Worm (Caenorhabditis elegans) whole organism, L2 larva: ENCODE data around the gene emc-2.
"Not testable (repeated sequence)": the region's sequence is repeated elsewhere in the genome, so short reads cannot be mapped to it uniquely, and the experiment has no call there.

Experiments used
- C34F6.9 ChIP-seq: fragments of 150-350 bp; optimal IDR thresholded peaks from 2 replicates; lab custom pipeline; 2014; ENCODE audit warnings: missing biosample characterization, missing genetic modification characterization
- R02D3.7 ChIP-seq: fragments of 150-350 bp; optimal IDR thresholded peaks from 2 replicates; lab custom pipeline; 2014; ENCODE audit warnings: missing biosample characterization, missing genetic modification characterization
- Y55F3AM.14 ChIP-seq: fragments of 200-800 bp; sonication (Bioruptor generic); optimal IDR thresholded peaks from 2 replicates; lab custom pipeline; 2018; ENCODE audit warnings: mild to moderate bottlenecking, missing genetic modification characterization, missing compliant biosample characterization
- ZK546.5 ChIP-seq: sonication (generic microtip); optimal IDR thresholded peaks from 2 replicates; lab custom pipeline; 2017; ENCODE audit warnings: missing biosample characterization, missing genetic modification characterization
- alr-1 ChIP-seq: fragments of 150-350 bp; optimal IDR thresholded peaks from 2 replicates; lab custom pipeline; 2014; ENCODE audit warnings: missing biosample characterization, missing genetic modification characterization
- blmp-1 ChIP-seq: sonication (generic microtip); optimal IDR thresholded peaks from 2 replicates; lab custom pipeline; 2017; ENCODE audit warnings: missing genetic modification characterization, mild to moderate bottlenecking, missing compliant biosample characterization, antibody characterized with exemption, moderate library complexity; ENCODE audit not compliant: insufficient read depth
- ceh-82 ChIP-seq: fragments of 150-350 bp; optimal IDR thresholded peaks from 2 replicates; lab custom pipeline; 2014; ENCODE audit warnings: missing biosample characterization, missing genetic modification characterization
- crh-2 ChIP-seq: sonication (generic microtip); optimal IDR thresholded peaks from 2 replicates; lab custom pipeline; 2017; ENCODE audit warnings: missing biosample characterization, missing genetic modification characterization
- dmd-4 ChIP-seq: sonication (generic microtip); optimal IDR thresholded peaks from 2 replicates; lab custom pipeline; 2017; ENCODE audit warnings: missing biosample characterization, missing genetic modification characterization
- egl-27 ChIP-seq: sonication (generic microtip); optimal IDR thresholded peaks from 3 replicates; lab custom pipeline; 2017; ENCODE audit warnings: missing biosample characterization, missing genetic modification reagents, missing genetic modification characterization
- elt-3 ChIP-seq: sonication (generic microtip); optimal IDR thresholded peaks from 2 replicates; lab custom pipeline; 2017; ENCODE audit warnings: missing biosample characterization, missing genetic modification characterization
- lin-11 ChIP-seq: fragments of 150-350 bp; sonication (generic microtip); optimal IDR thresholded peaks from 2 replicates; lab custom pipeline; 2014; ENCODE audit warnings: missing biosample characterization, missing genetic modification characterization, inconsistent platforms, mixed read lengths
- lin-13 ChIP-seq: fragments of 150-350 bp; optimal IDR thresholded peaks from 2 replicates; lab custom pipeline; 2014; ENCODE audit warnings: missing biosample characterization, missing genetic modification reagents, missing genetic modification characterization
- lin-39 ChIP-seq: fragments of 150-350 bp; optimal IDR thresholded peaks from 2 replicates; lab custom pipeline; 2014; ENCODE audit warnings: missing biosample characterization, missing genetic modification reagents, missing genetic modification characterization
- lsy-2 ChIP-seq, 2 experiments: fragments of 150-350 bp in 1 of 2; sonication (generic microtip) in 1 of 2; optimal IDR thresholded peaks; 2 replicates each; lab custom pipeline; 2014 to 2017; ENCODE audit warnings: missing biosample characterization in 2 of 2, missing genetic modification characterization in 2 of 2
- mab-5 ChIP-seq: fragments of 150-350 bp; optimal IDR thresholded peaks from 2 replicates; lab custom pipeline; 2014; ENCODE audit warnings: missing biosample characterization, missing genetic modification characterization
- mbf-1 ChIP-seq: sonication (generic microtip); optimal IDR thresholded peaks from 2 replicates; lab custom pipeline; 2017; ENCODE audit warnings: missing biosample characterization, missing genetic modification characterization
- mdl-1 ChIP-seq, 2 experiments: fragments of 150-350 bp in 1 of 2; sonication (generic microtip) in 1 of 2; optimal IDR thresholded peaks; 2 replicates each; lab custom pipeline; 2017; ENCODE audit warnings: missing biosample characterization in 2 of 2, missing genetic modification characterization in 2 of 2
- nhr-10 ChIP-seq: sonication (generic microtip); optimal IDR thresholded peaks from 2 replicates; lab custom pipeline; 2017; ENCODE audit warnings: missing biosample characterization, missing genetic modification characterization
- nhr-11 ChIP-seq: fragments of 150-350 bp; optimal IDR thresholded peaks from 2 replicates; lab custom pipeline; 2014; ENCODE audit warnings: missing biosample characterization, missing genetic modification characterization
- nhr-12 ChIP-seq: fragments of 150-350 bp; optimal IDR thresholded peaks from 2 replicates; lab custom pipeline; 2014; ENCODE audit warnings: missing biosample characterization, missing genetic modification characterization
- nhr-23 ChIP-seq: fragments of 150-350 bp; optimal IDR thresholded peaks from 2 replicates; lab custom pipeline; 2014; ENCODE audit warnings: missing biosample characterization, missing genetic modification reagents, missing genetic modification characterization
- nhr-237 ChIP-seq: fragments of 150-350 bp; optimal IDR thresholded peaks from 2 replicates; lab custom pipeline; 2014; ENCODE audit warnings: missing biosample characterization, missing genetic modification characterization
- nhr-6 ChIP-seq: fragments of 150-350 bp; optimal IDR thresholded peaks from 2 replicates; lab custom pipeline; 2014; ENCODE audit warnings: missing biosample characterization, missing genetic modification characterization
- nhr-77 ChIP-seq: fragments of 150-350 bp; optimal IDR thresholded peaks from 2 replicates; lab custom pipeline; 2014; ENCODE audit warnings: missing biosample characterization, missing genetic modification characterization
- peb-1 ChIP-seq: fragments of 150-350 bp; optimal IDR thresholded peaks from 2 replicates; lab custom pipeline; 2014; ENCODE audit warnings: missing biosample characterization, missing genetic modification characterization
- sem-4 ChIP-seq: fragments of 150-350 bp; optimal IDR thresholded peaks from 2 replicates; lab custom pipeline; 2014; ENCODE audit warnings: missing biosample characterization, missing genetic modification reagents, missing genetic modification characterization
- sma-3 ChIP-seq: sonication (generic microtip); optimal IDR thresholded peaks from 2 replicates; lab custom pipeline; 2016; ENCODE audit warnings: missing genetic modification reagents, missing genetic modification characterization, missing compliant biosample characterization
- sma-9 ChIP-seq, 2 experiments: fragments of 150-350 bp in 1 of 2; sonication (generic microtip) in 1 of 2; optimal IDR thresholded peaks; 2 replicates each; lab custom pipeline; 2014 to 2016; ENCODE audit warnings: missing genetic modification characterization in 2 of 2, mild to moderate bottlenecking in 1 of 2, missing biosample characterization in 1 of 2, missing compliant biosample characterization in 1 of 2, missing genetic modification reagents in 1 of 2, moderate library complexity in 1 of 2
- snpc-4 ChIP-seq: fragments of 150-350 bp; optimal IDR thresholded peaks from 2 replicates; lab custom pipeline; 2014; ENCODE audit warnings: missing biosample characterization, missing genetic modification characterization
- zag-1 ChIP-seq: fragments of 150-350 bp; optimal IDR thresholded peaks from 2 replicates; lab custom pipeline; 2014; ENCODE audit warnings: missing biosample characterization, missing genetic modification characterization
- ztf-4 ChIP-seq: fragments of 150-350 bp; optimal IDR thresholded peaks from 2 replicates; lab custom pipeline; 2014; ENCODE audit warnings: missing biosample characterization, missing genetic modification characterization

Gene emc-2

ce11 chrII:1284985-1285384 lies 21.0 kb downstream of the emc-2 start:
- TF ChIP-seq egl-27 (tag; lab: Kevin White, UChicago) (no peak), lsy-2 (tag; optimal IDR thresholded peaks at IDR 0.05; lab: Kevin White, UChicago) (no peak), peb-1 (tag; lab: Kevin White, UChicago) (no peak), nhr-77 (tag; lab: Kevin White, UChicago) (no peak), nhr-12 (tag; lab: Kevin White, UChicago) (no peak), ztf-4 (tag; lab: Kevin White, UChicago) (no peak), sma-3 (GFP tag; lab: Kevin White, UChicago) (no peak), sma-9 (GFP tag; optimal IDR thresholded peaks at IDR 0.05; lab: Kevin White, UChicago) (no peak), sma-9 (tag; optimal IDR thresholded peaks at IDR 0.05; lab: Kevin White, UChicago) (no peak), nhr-6 (no peak), nhr-237 (tag; lab: Kevin White, UChicago) (no peak), ZK546.5 (tag; lab: Kevin White, UChicago) (no peak), lin-11 (tag; lab: Kevin White, UChicago) (no peak)

ce11 chrII:1278350-1278749 lies 27.6 kb downstream of the emc-2 start, which contains the start of gene srz-63:
Gene srz-63 (plus strand): TSS chrII:1278650.
- TF ChIP-seq blmp-1; nhr-10 (tag; lab: Kevin White, UChicago); dmd-4: not testable (repeated sequence)

ce11 chrII:1276778-1277177 lies 29.2 kb downstream of the emc-2 start, which contains the start of gene Y57G7A.11:
Gene Y57G7A.11 (minus strand): TSS chrII:1276878.
- no peak for TF ChIP-seq sem-4
- TF ChIP-seq Y55F3AM.14 (GFP tag; lab: Kevin White, UChicago): no peak
- TF ChIP-seq nhr-77 (tag; lab: Kevin White, UChicago): no peak

ce11 chrII:1275439-1275838 lies 30.5 kb downstream of the emc-2 start, which contains the start of gene Y57G7A.5:
Gene Y57G7A.5 (minus strand): TSS chrII:1275539.
- TF ChIP-seq ceh-82 (tag; lab: Kevin White, UChicago) (no peak), nhr-23 (tag; lab: Kevin White, UChicago) (no peak), dmd-4 (no peak), zag-1 (tag; lab: Kevin White, UChicago) (no peak), mdl-1 (tag; optimal IDR thresholded peaks at IDR 0.05; lab: Kevin White, UChicago) (no peak), elt-3 (tag; lab: Kevin White, UChicago) (no peak), ztf-4 (tag; lab: Kevin White, UChicago) (no peak)

- TF ChIP-seq lin-39 (no peak), nhr-23 (tag; lab: Kevin White, UChicago) (no peak), zag-1 (tag; lab: Kevin White, UChicago) (no peak), mab-5 (no peak)
- TF ChIP-seq, all 48 proteins: peak for 0
These were observed 34.1 kb downstream of the emc-2 start, which contains the start of gene srw-66 for ce11 chrII:1271814-1272213. Gene srw-66 (minus strand): TSS chrII:1271914.

ce11 chrII:1266790-1267189 lies 39.1 kb downstream of the emc-2 start, which contains the start of gene oac-30:
Gene oac-30 (minus strand): TSS chrII:1266890.
- no peak for TF ChIP-seq nhr-6
- TF ChIP-seq sem-4: no peak
- no peak for TF ChIP-seq alr-1
- TF ChIP-seq C34F6.9 (tag; lab: Kevin White, UChicago): no peak
- no peak for TF ChIP-seq Y55F3AM.14 (GFP tag; lab: Kevin White, UChicago)
- no peak for TF ChIP-seq sma-3 (GFP tag; lab: Kevin White, UChicago)
- no peak for TF ChIP-seq nhr-10 (tag; lab: Kevin White, UChicago)
- TF ChIP-seq R02D3.7 (tag; lab: Kevin White, UChicago): no peak

ce11 chrII:1258634-1259033 lies 47.3 kb downstream of the emc-2 start, which contains the start of gene clpr-2:
Gene clpr-2 (plus strand): TSS chrII:1258934.
- TF ChIP-seq snpc-4 (tag; lab: Kevin White, UChicago) (no peak), mbf-1 (tag; lab: Kevin White, UChicago) (no peak), sma-3 (GFP tag; lab: Kevin White, UChicago) (no peak), crh-2 (tag; lab: Kevin White, UChicago) (no peak), nhr-10 (tag; lab: Kevin White, UChicago) (no peak), sem-4 (no peak), lin-13 (no peak), dmd-4 (no peak), nhr-6 (no peak), zag-1 (tag; lab: Kevin White, UChicago) (no peak), ceh-82 (tag; lab: Kevin White, UChicago) (no peak), nhr-11 (no peak), nhr-237 (tag; lab: Kevin White, UChicago) (no peak)
